Fruit fly (Drosophila melanogaster): ENCODE data around the gene CG2983.

Gene CG2983

DNA sequence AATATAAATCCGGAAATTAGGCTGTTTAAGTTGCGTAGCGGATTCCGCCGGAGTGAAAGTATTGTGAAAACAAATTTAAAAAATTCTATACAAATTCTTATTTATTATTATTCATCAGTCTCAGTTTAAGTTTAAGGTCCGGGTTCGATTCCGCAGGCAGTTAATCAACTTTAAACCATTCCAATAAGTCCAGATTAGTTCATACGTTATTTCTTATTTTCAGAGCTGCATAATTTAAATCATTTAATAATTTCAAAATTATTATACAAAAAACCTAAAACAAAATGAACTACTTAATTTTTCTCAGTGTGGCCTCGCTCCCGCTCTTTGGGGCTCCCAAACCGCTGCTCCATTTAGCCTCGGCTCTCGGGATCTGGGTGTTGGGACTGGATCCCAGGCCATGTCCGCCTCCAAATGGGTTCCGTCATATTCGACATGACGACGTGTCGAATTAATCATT is 17.1 kb upstream of the CG2983 start (continued):
- TF ChIP-seq bsh (GFP tag; optimal IDR thresholded peaks at IDR 0.05) (peak; percentile 85 to 93), tgo (GFP tag; IDR thresholded peaks at IDR 0.05) (peak; percentile 70), CG11456 (GFP tag; IDR thresholded peaks at IDR 0.05) (peak; percentile 30; the same call in 1 of the 3 replicates), fd64A (GFP tag; optimal IDR thresholded peaks at IDR 0.05) (peak; percentile 46), CG10543 (GFP tag; optimal IDR thresholded peaks at IDR 0.05) (peak; percentile 75), tx (GFP tag; optimal IDR thresholded peaks at IDR 0.05) (peak; percentile 17), psq (GFP tag; optimal IDR thresholded peaks at IDR 0.05) (no peak), otp (GFP tag; IDR thresholded peaks at IDR 0.05) (peak; percentile 74; the same call in 1 of the 3 replicates), crc (GFP tag; optimal IDR thresholded peaks at IDR 0.05) (no peak), oc (tag; optimal IDR thresholded peaks at IDR 0.05) (peak; percentile 60), Dfd (GFP tag; optimal IDR thresholded peaks at IDR 0.05) (no peak), Hmr (GFP tag; optimal IDR thresholded peaks at IDR 0.05) (peak; percentile 87), schlank (tag; optimal IDR thresholded peaks at IDR 0.05) (peak; percentile 49), CrebB (tag; optimal IDR thresholded peaks at IDR 0.05) (peak; percentile 61), CG6272 (GFP tag; IDR thresholded peaks at IDR 0.05) (peak; percentile 73), gcm2 (GFP tag; optimal IDR thresholded peaks at IDR 0.05) (peak; percentile 72), CG17328 (GFP tag; IDR thresholded peaks at IDR 0.05) (no peak; the same call in none of the 2 replicates), Neu2 (GFP tag; optimal IDR thresholded peaks at IDR 0.05; ENCODE audit: borderline replicate concordance) (no peak), kah (GFP tag; optimal IDR thresholded peaks at IDR 0.05) (peak; percentile 71), CG6813 (GFP tag; optimal IDR thresholded peaks at IDR 0.05) (peak; percentile 86), nau (GFP tag; optimal IDR thresholded peaks at IDR 0.05) (peak; percentile 84), onecut (GFP tag; IDR thresholded peaks at IDR 0.05) (peak; percentile 73), CG11504 (tag; optimal IDR thresholded peaks at IDR 0.05) (peak; percentile 93), tna (GFP tag; IDR thresholded peaks at IDR 0.05; ENCODE audit: partially characterized antibody) (no peak), br (optimal IDR thresholded peaks at IDR 0.05) (no peak), CG15011 (GFP tag; optimal IDR thresholded peaks at IDR 0.05) (peak; percentile 86), HmgZ (tag; optimal IDR thresholded peaks at IDR 0.05) (peak; percentile 51), CG6654 (GFP tag; optimal IDR thresholded peaks at IDR 0.05) (peak; percentile 72), CG7987 (GFP tag; optimal IDR thresholded peaks at IDR 0.05) (peak; percentile 42), cad (GFP tag; optimal IDR thresholded peaks at IDR 0.05) (no peak), CG9609 (GFP tag; optimal IDR thresholded peaks at IDR 0.05) (no peak), exex (tag; optimal IDR thresholded peaks at IDR 0.05) (peak; percentile 50), CG1603 (tag; optimal IDR thresholded peaks at IDR 0.05) (peak; percentile 23), kay (GFP tag; optimal IDR thresholded peaks at IDR 0.05) (peak; percentile 79), CG13624 (GFP tag; optimal IDR thresholded peaks at IDR 0.05) (peak; percentile 60), CG31388 (GFP tag; optimal IDR thresholded peaks at IDR 0.05) (peak; percentile 41), Mes4 (GFP tag; optimal IDR thresholded peaks at IDR 0.05) (no peak), CG14860 (GFP tag; IDR thresholded peaks at IDR 0.05; ENCODE audit: partially characterized antibody) (no peak), usp (GFP tag; optimal IDR thresholded peaks at IDR 0.05) (no peak), BEAF-32 (GFP tag; optimal IDR thresholded peaks at IDR 0.05) (no peak), CG4617 (GFP tag; optimal IDR thresholded peaks at IDR 0.05; ENCODE audit: borderline replicate concordance) (peak; percentile 25), CG32532 (GFP tag; IDR thresholded peaks at IDR 0.05) (peak; percentile 65), danr (GFP tag; IDR thresholded peaks at IDR 0.05) (peak; percentile 78), CG32772 (GFP tag; IDR thresholded peaks at IDR 0.05) (peak; percentile 75), Atf6 (GFP tag; IDR thresholded peaks at IDR 0.05) (peak; percentile 79), jigr1 (GFP tag; IDR thresholded peaks at IDR 0.05) (no peak; the same call in 2 of the 3 replicates), Mrtf (GFP tag; IDR thresholded peaks at IDR 0.05) (peak; percentile 41; the same call in 1 of the 3 replicates), CG18262 (tag; optimal IDR thresholded peaks at IDR 0.05) (peak; percentile 98), gro (GFP tag; optimal IDR thresholded peaks at IDR 0.05) (no peak), Ada2b (GFP tag; IDR thresholded peaks at IDR 0.05) (peak; percentile 64), CG9932 (GFP tag; IDR thresholded peaks at IDR 0.05) (peak; percentile 77)

Measured in whole organism, embryonic.